Fruit fly (Drosophila melanogaster): ENCODE data around the gene Ldh.

Ldh gene

DNA sequence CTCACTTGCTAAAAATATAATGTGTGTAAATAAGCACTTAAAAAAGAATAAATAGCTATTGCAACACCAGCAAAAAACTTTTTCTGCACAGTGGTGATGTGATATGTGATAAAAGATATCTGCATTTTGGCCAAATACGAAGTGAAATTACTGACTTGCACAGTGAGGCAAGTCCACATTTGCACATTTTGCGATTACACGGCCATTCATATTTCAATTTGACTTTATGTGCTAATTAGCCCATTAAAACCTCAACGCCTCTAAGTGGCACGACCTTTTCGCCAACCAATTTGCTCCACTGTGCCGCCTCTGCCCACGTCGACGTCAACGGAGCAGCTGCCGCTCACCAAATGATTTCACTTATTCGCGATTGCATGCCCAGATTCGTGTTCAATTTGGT is 42.3 kb downstream of the Ldh start, which contains the start of gene CG33946:
CG33946 (plus strand) TSS at position 392 of the 400 bp plus-strand sequence.
- TF ChIP-seq CG17801 (GFP tag; optimal IDR thresholded peaks at IDR 0.05; ENCODE audit: partially characterized antibody) = peak; percentile 58

DNA sequence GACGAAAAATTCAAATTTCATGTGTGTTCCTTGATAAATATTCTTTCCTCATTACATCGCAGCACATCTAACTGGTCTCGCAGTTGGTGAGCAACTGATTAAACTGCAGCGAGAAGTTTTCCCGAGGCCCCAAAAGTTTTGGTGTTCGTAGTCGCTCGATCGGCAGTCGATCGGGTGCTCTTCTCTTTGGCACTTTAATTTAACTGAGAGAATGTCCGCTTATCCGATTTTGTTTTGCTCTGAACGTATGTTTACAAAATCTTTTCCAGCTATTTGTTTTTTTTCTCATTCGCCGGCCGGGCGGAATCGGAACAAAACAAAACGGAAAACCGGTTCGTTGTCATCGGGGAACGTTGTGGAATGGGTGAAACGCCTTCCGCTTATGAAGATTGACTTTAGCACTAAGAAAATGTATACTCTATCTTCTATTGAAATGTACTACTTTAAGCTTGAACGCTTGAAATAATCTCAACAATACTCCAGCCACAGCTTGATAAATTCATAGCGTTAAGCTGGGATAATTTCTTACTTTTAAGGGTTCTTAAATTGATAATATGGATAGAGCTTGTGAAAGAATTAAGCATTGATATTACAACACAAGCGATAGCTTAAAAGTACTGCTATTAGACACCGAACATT is 43.9 kb downstream of the Ldh start:
- no peak for TF ChIP-seq CG17801 (GFP tag; optimal IDR thresholded peaks at IDR 0.05; ENCODE audit: partially characterized antibody)

DNA sequence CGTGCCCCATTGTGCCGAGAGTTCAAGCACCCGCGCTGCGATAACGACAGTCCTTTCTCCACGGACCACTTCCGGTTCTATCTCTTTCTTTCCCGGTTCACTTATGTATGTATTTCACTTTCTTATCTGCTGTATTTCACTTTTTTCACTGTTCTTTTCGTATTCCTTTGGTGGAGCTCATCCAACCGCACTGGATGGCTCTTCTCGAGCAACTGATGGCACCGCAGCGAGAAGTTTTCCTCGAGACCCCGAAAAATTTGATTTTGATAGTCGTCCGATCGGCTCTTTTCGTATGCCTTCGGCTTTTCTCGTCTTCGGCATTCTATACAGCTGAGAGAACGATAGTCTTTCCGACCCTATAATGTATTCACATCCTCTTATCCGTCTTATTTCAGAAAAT is 44.7 kb downstream of the Ldh start, which contains the start of gene LanA:
LanA (minus strand) TSS at position 217 of the 400 bp plus-strand sequence.
- TF ChIP-seq CG17801 (GFP tag; optimal IDR thresholded peaks at IDR 0.05; ENCODE audit: partially characterized antibody) = no peak

DNA sequence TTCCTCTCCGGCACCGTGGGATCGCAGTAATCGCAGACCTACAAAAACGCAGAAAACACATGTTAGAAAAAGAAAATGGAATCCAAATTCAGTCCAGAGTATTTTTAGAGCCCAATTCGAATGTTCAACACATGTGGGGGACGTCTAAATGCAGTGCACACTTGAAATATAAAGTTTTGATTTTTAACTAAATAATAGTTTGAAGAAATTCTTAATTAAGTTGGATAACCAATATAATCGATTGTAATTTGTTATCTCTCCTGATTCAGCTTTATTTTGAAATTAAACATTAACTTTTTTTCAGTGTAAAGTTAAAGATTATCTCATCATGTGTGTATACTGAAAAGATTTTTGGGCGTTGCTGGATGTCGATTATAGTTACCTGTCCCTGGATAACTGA is 45.3 kb downstream of the Ldh start:
- no peak for TF ChIP-seq CG17801 (GFP tag; optimal IDR thresholded peaks at IDR 0.05; ENCODE audit: partially characterized antibody)

DNA sequence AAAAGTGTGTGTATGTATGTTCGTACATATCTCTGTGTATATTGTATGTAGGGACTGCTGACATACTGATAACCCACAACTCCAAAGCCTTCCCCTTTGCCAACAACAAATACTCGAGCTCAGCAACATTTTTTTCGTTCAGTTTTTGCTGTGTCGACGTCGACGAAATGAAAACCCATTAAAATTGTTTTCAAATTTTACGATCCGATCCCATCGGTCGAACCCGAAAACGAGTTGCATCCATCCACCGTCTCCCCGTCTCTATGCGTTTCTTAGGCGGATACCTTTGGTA is 45.8 kb downstream of the Ldh start:
- no peak for TF ChIP-seq CG17801 (GFP tag; optimal IDR thresholded peaks at IDR 0.05; ENCODE audit: partially characterized antibody)

DNA sequence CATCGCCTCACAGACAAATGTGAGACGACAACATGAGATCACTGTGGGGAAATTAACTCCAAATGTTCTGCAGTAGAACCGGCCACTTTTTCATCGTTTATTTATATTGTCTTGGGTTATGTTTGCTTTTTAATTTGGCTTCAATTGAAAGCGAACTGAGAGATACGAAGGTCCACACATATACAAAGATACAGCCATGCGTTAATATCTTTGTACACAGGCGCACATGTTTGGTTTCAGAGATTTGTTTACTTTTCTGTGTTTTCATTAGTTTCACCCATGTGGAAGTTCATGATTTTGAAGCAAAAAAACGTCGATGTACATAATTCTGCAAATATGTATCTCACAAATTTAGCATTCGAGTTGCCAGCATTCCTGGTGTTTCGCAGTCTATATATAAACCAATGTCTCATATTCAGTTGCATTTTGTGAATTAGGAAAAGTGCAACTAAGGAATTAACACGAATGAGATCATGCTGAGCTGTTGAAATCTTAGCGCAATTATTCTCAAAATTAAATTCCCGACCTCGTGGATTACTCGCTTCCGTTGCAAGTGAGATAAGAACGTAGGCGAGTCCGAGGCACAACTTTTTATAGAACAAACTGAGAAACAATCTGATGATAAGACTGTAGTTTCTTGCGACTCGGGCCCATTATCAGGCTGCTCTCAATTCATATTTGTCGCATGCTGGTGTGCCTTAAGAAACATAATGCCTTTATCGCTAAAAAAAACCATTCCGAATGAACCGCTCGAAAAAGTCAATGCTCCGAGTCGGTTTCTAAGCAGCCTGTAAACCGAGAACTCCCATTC is 46.3 kb downstream of the Ldh start:
- TF ChIP-seq CG17801 (GFP tag; optimal IDR thresholded peaks at IDR 0.05; ENCODE audit: partially characterized antibody) = no peak

Measured in ovary, adult (tissue).